Worm (Caenorhabditis elegans) whole organism, midembryonic: ENCODE data around the gene B0250.5.
"Not testable (repeated sequence)": the region's sequence is repeated elsewhere in the genome, so short reads cannot be mapped to it uniquely, and the experiment has no call there.

Experiments
- T22C8.4 ChIP-seq: fragments of 200-800 bp; sonication (Bioruptor generic); IDR thresholded peaks from 2 replicates; pipeline ENCODE4 v1.3.6; 2022; ENCODE audit warnings: missing genetic modification characterization, missing compliant biosample characterization
- cog-1 ChIP-seq: sonication (generic microtip); optimal IDR thresholded peaks from 2 replicates; lab custom pipeline; 2016; ENCODE audit warnings: missing genetic modification characterization, missing compliant biosample characterization
- flt-1 ChIP-seq: fragments of 200-800 bp; sonication (Bioruptor generic); IDR thresholded peaks from 2 replicates; pipeline ENCODE4 v1.3.6; 2022; ENCODE audit warnings: missing genetic modification characterization, missing compliant biosample characterization
- klf-2 ChIP-seq: fragments of 200-800 bp; sonication (Bioruptor generic); conservative IDR thresholded peaks from 2 replicates; pipeline ENCODE4 v1.3.6; 2022; ENCODE audit warnings: missing genetic modification reagents, missing genetic modification characterization, missing compliant biosample characterization
- med-1 ChIP-seq: sonication (generic microtip); optimal IDR thresholded peaks from 2 replicates; lab custom pipeline; 2017; ENCODE audit warnings: missing genetic modification characterization, mild to moderate bottlenecking, missing compliant biosample characterization, antibody characterized with exemption, missing genetic modification reagents; ENCODE audit not compliant: insufficient read depth
- ref-1 ChIP-seq: fragments of 200-800 bp; sonication (Bioruptor generic); conservative IDR thresholded peaks from 2 replicates; pipeline ENCODE4 v1.3.6; 2022; ENCODE audit warnings: missing genetic modification reagents, missing genetic modification characterization, missing compliant biosample characterization
- tab-1 ChIP-seq: fragments of 200-800 bp; sonication (Bioruptor generic); IDR thresholded peaks from 2 replicates; pipeline ENCODE4 v1.3.6; 2022; ENCODE audit warnings: missing genetic modification characterization, missing compliant biosample characterization
- ztf-23 ChIP-seq: fragments of 200-800 bp; sonication (Bioruptor generic); IDR thresholded peaks from 2 replicates; pipeline ENCODE4 v1.3.6; 2022; ENCODE audit warnings: missing genetic modification reagents, missing genetic modification characterization, missing compliant biosample characterization
- ztf-29 ChIP-seq: fragments of 200-800 bp; sonication (Bioruptor generic); IDR thresholded peaks from 2 replicates; pipeline ENCODE4 v1.3.6; 2022; ENCODE audit warnings: missing genetic modification reagents, missing genetic modification characterization, missing compliant biosample characterization

The B0250.5 gene

DNA sequence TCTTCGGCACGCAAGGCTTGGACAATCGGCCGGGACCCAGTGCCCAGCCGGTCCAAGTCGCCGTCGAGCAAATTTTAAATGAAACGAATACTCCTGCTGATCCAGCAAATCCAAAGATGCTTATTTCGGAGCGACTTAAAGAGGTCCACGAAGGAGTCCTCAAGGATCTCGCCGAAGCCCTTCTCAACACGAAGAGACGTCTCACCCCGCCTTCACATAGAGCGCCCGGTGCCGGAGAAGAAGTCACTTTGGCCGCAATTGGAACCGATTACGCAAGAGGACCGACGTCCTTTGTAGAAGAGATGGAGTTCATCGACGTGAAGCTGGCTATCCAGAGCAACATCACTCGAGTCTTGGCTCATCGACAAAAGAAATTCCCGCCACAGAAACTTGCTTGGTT, 15.7 kb downstream of the B0250.5 start:
- TF ChIP-seq ztf-29 (no peak), tab-1 (no peak), cog-1 (no peak), ref-1 (GFP tag; lab: Robert Waterston, UW) (no peak), klf-2 (no peak), T22C8.4 (no peak), med-1 (GFP tag; lab: Kevin White, UChicago) (no peak), ztf-23 (no peak), flt-1 (GFP tag; lab: Robert Waterston, UW) (no peak)

DNA sequence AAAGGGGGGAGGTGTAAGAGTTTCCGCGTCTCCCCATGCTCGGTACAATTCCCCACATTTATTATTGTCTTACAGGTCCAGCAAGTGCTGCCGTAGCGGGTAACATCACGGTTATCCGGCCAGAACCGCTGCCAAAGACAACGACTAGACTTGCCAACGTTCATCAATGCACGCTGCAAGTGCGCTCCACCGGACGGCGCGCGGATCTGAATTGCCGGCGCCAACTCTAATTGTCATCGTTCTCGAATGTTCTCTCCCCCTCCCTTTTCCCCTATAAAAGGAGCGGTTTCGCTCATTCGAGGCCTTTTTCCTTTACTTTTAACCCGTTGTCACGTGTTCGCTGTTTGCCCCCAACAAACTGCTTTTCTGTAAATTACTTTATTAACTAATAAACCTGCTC, 19.9 kb downstream of the B0250.5 start, which contains the start of gene Y38H6C.8:
Gene Y38H6C.8 (plus strand): TSS at position 301 of the 400 bp plus-strand sequence.
- not testable (repeated sequence) for TF ChIP-seq T22C8.4; klf-2; ref-1 (GFP tag; lab: Robert Waterston, UW)

ce11 chrV:20514483-20514882, 20.8 kb downstream of the B0250.5 start:
- TF ChIP-seq med-1 (GFP tag; lab: Kevin White, UChicago): no peak
- no peak for TF ChIP-seq cog-1
- no peak for TF ChIP-seq ref-1 (GFP tag; lab: Robert Waterston, UW)
- no peak for TF ChIP-seq ztf-23

DNA sequence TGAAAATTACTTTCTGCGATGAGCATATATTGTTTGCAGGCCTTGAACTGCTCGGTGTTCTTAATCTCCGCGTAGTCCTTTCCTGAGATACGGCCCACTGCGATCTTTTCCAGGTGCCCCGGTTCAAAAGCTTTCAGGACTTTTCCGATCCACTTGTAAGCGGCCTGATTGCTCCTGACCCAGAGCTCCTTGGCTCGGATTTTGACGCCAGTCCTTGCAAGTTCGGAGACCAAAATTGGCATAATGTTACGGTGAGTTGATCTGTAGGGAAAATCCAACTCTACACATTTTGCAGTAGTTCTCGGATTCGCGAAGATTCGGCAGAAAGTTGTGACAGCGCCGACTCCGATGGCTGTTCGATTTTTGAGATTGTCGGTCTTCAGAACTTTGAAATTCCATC, 23.3 kb downstream of the B0250.5 start:
- TF ChIP-seq med-1 (GFP tag; lab: Kevin White, UChicago) (no peak), flt-1 (GFP tag; lab: Robert Waterston, UW) (no peak), T22C8.4 (no peak), tab-1 (no peak), ztf-23 (no peak), ztf-29 (no peak), klf-2 (no peak), cog-1 (no peak)

- TF ChIP-seq ref-1 (GFP tag; lab: Robert Waterston, UW): no peak
- no peak for TF ChIP-seq flt-1 (GFP tag; lab: Robert Waterston, UW)
- TF ChIP-seq cog-1: no peak
- TF ChIP-seq med-1 (GFP tag; lab: Kevin White, UChicago): no peak
- no peak for TF ChIP-seq T22C8.4
- TF ChIP-seq klf-2: no peak
Measured at ce11 chrV:20518927-20519326, 25.2 kb downstream of the B0250.5 start, which contains the start of gene Y38H6C.25. Gene Y38H6C.25 (plus strand): TSS chrV:20519227.

DNA sequence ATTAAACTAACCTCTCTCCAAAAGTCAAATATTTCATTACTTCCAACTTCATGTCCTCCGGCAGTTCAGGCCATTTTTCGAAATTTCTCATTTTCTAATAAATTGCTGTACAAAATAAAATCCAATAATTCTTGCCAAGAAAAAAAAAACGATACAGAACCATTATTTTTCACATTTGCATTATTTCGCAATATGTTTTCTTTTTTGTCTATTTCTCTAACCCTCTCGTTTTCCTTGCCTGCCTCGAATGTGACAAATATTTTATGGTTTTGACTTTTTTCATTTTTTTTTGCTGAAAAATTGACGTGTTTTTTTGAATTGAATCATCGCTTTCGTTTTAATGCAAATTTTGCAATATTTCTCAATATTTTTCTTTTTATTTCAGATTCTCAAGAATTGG, 28.5 kb downstream of the B0250.5 start, which contains the start of the genes Y38H6C.9 and fbxa-150:
Gene Y38H6C.9 (minus strand): TSS at position 52 of the 400 bp plus-strand sequence.
Gene fbxa-150 (plus strand): TSS at position 380 of the 400 bp plus-strand sequence.
- TF ChIP-seq ztf-29: no peak
- TF ChIP-seq flt-1 (GFP tag; lab: Robert Waterston, UW): no peak
- no peak for TF ChIP-seq T22C8.4
- no peak for TF ChIP-seq ref-1 (GFP tag; lab: Robert Waterston, UW)
- TF ChIP-seq med-1 (GFP tag; lab: Kevin White, UChicago): no peak
- no peak for TF ChIP-seq klf-2
- TF ChIP-seq tab-1: no peak
- no peak for TF ChIP-seq cog-1
- no peak for TF ChIP-seq ztf-23

DNA sequence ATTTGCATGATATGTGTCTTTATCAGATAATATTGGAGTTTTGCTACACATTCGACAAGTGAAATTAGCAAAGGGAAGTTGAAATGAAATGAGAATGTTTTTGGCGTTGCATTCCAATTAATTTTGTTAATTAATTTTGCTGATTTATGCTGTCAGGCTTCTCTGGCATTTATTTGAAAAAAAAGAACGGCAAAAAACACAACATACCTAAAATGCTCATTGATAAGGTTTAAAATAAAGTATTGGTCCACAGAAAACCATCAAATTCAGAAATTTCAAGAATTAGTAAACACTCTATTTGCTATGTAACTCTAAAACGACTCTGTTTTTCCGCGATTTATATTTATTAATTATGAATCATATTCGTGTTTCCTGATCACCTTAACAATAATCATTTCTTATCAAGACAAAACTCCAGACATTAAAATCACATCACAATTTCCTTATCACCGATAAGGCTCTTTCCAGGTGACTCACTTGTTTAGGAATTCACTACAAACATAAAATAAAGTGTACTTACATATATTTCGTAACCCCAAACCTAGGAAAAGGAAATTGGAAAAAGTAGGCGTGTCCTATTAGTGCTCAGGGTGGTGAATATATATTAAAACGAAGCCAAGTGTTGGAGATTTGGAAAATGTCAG, 32.2 kb downstream of the B0250.5 start, which contains the start of the genes srh-166 and Y38H6C.24:
Gene srh-166 (minus strand): TSS at position 51 of the 644 bp plus-strand sequence.
Gene Y38H6C.24 (plus strand): TSS at position 620 of the 644 bp plus-strand sequence.
- no peak for TF ChIP-seq T22C8.4
- no peak for TF ChIP-seq klf-2
- TF ChIP-seq ref-1 (GFP tag; lab: Robert Waterston, UW): no peak
- no peak for TF ChIP-seq ztf-23
- TF ChIP-seq ztf-29: no peak
- no peak for TF ChIP-seq flt-1 (GFP tag; lab: Robert Waterston, UW)
- no peak for TF ChIP-seq tab-1
- TF ChIP-seq cog-1: no peak
- TF ChIP-seq med-1 (GFP tag; lab: Kevin White, UChicago): no peak

- TF ChIP-seq ref-1 (GFP tag; lab: Robert Waterston, UW): no peak
- no peak for TF ChIP-seq flt-1 (GFP tag; lab: Robert Waterston, UW)
- no peak for TF ChIP-seq ztf-23
- no peak for TF ChIP-seq med-1 (GFP tag; lab: Kevin White, UChicago)
- no peak for TF ChIP-seq ztf-29
- no peak for TF ChIP-seq cog-1
Measured at ce11 chrV:20527493-20527892, 33.8 kb downstream of the B0250.5 start, which contains the start of gene Y38H6C.13. Gene Y38H6C.13 (plus strand): TSS chrV:20527793.

ce11 chrV:20534072-20534471, 40.3 kb downstream of the B0250.5 start, which contains the start of gene famh-161:
Gene famh-161 (minus strand): TSS chrV:20534172.
- TF ChIP-seq ref-1 (GFP tag; lab: Robert Waterston, UW) (no peak), tab-1 (no peak), cog-1 (no peak), T22C8.4 (no peak), flt-1 (GFP tag; lab: Robert Waterston, UW) (no peak), ztf-29 (no peak), klf-2 (no peak), med-1 (GFP tag; lab: Kevin White, UChicago) (no peak), ztf-23 (no peak)

ce11 chrV:20536208-20536607, 42.5 kb downstream of the B0250.5 start, which contains the start of gene Y38H6C.15:
Gene Y38H6C.15 (minus strand): TSS chrV:20536308.
- no peak for TF ChIP-seq ztf-23
- TF ChIP-seq tab-1: no peak
- TF ChIP-seq T22C8.4: no peak
- no peak for TF ChIP-seq cog-1
- TF ChIP-seq ref-1 (GFP tag; lab: Robert Waterston, UW): no peak
- no peak for TF ChIP-seq med-1 (GFP tag; lab: Kevin White, UChicago)
- no peak for TF ChIP-seq klf-2
- no peak for TF ChIP-seq ztf-29
- TF ChIP-seq flt-1 (GFP tag; lab: Robert Waterston, UW): no peak
